Worm (Caenorhabditis elegans) whole organism, L4 larva: ENCODE measurements around the gene cest-17.

ENCODE experiments used
- F10B5.3 ChIP-seq: sonication (generic microtip); optimal IDR thresholded peaks from 2 replicates; lab custom pipeline; 2016; ENCODE audit warnings: mild to moderate bottlenecking, missing genetic modification characterization, missing compliant biosample characterization
- ces-1 ChIP-seq: fragments of 150-350 bp; sonication (generic microtip); optimal IDR thresholded peaks from 4 replicates; lab custom pipeline; 2014; ENCODE audit warnings: missing biosample characterization, missing genetic modification reagents, missing genetic modification characterization
- hif-1 ChIP-seq, 2 experiments: sonication (generic microtip); optimal IDR thresholded peaks; 2 replicates each; lab custom pipeline; 2016 to 2017; ENCODE audit warnings: missing compliant biosample characterization in 2 of 2, missing genetic modification characterization in 2 of 2, missing genetic modification reagents in 2 of 2, missing genotype in 2 of 2, mild to moderate bottlenecking in 1 of 2
- lin-29 ChIP-seq: fragments of 200-800 bp; sonication (Bioruptor generic); IDR thresholded peaks from 2 replicates; pipeline ENCODE4 v1.3.6; 2022; ENCODE audit warnings: missing genetic modification reagents, missing genetic modification characterization, missing compliant biosample characterization
- pha-4 ChIP-seq, 2 experiments: fragments of 150-350 bp in 1 of 2; fragments of 200-800 bp in 1 of 2; sonication (Bioruptor generic) in 1 of 2; IDR thresholded peaks in 1 of 2; optimal IDR thresholded peaks in 1 of 2; 2 replicates each; pipeline versions ENCODE4 v1.3.6 to Lab custom; 2014 to 2022; ENCODE audit warnings: missing genetic modification characterization in 2 of 2, missing genetic modification reagents in 2 of 2, missing biosample characterization in 1 of 2, missing compliant biosample characterization in 1 of 2
- snpc-4 ChIP-seq: fragments of 150-350 bp; optimal IDR thresholded peaks from 2 replicates; lab custom pipeline; 2014; ENCODE audit warnings: missing biosample characterization, missing genetic modification characterization
- zip-2 ChIP-seq: fragments of 150-350 bp; optimal IDR thresholded peaks from 2 replicates; lab custom pipeline; 2014; ENCODE audit warnings: missing biosample characterization, missing genetic modification characterization

DNA sequence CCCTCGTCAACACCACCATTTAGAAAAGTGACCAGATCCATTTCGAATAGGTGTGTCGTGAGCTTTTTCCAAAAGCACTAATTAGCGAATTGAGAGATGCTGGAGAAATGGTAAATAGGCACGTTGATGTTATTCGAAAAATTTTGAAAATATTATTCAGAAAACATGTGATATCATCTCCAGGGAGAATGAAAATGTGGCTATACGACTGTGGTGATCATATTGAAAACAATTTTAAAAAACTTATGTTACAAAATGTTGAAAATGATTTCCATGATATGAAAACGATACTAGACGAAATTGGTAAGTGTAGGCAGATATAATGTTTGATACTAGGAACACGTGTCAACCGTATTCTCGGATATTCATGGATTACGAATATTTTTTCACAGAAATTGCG, 23.7 kb downstream of the cest-17 start, which contains the start of gene K07C11.10:
- TF ChIP-seq zip-2 (tag; lab: Kevin White, UChicago): no peak
- no peak for TF ChIP-seq pha-4 (GFP tag; IDR thresholded peaks at IDR 0.05; lab: Robert Waterston, UW)
- no peak for TF ChIP-seq pha-4 (tag; optimal IDR thresholded peaks at IDR 0.05; lab: Kevin White, UChicago)
- TF ChIP-seq ces-1 (GFP tag; lab: Kevin White, UChicago): no peak
- TF ChIP-seq snpc-4 (tag; lab: Kevin White, UChicago): no peak
- TF ChIP-seq hif-1 (tag; optimal IDR thresholded peaks at IDR 0.05; lab: Kevin White, UChicago): no peak
- no peak for TF ChIP-seq F10B5.3
- TF ChIP-seq lin-29: no peak
